Fruit fly (Drosophila melanogaster): Measurements from ENCODE around the gene CG45060.

DNA sequence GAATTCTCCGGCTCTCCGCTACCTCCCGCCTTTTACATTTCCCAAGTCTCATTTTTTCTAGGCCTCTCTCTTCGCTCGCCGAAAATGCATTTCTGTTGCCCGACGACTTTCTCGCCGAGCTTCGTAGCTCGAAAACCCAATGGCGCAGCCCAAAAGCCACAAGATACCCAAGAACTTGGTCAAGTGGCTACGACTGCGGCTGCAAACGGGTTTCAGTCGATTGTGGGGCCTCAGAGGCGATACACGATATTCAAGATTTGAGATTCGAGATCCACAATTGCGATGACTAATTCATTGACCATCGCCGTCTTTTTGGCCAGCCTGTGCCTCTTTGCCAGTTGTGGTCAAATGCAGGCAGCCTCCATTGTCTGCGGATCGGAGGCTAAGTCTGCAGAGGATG, 13.4 kb upstream of the CG45060 start, which contains the start of gene CG9689:
- TF ChIP-seq gcm2 (GFP tag; optimal IDR thresholded peaks at IDR 0.05): no peak
- TF ChIP-seq ato (GFP tag; IDR thresholded peaks at IDR 0.05; ENCODE audit: partially characterized antibody): no peak
- no peak for TF ChIP-seq bab2 (GFP tag; optimal IDR thresholded peaks at IDR 0.05)
- no peak for TF ChIP-seq CG5180 (GFP tag; optimal IDR thresholded peaks at IDR 0.05)
- TF ChIP-seq Fer2 (tag; optimal IDR thresholded peaks at IDR 0.05): no peak
- no peak for TF ChIP-seq seq (GFP tag; IDR thresholded peaks at IDR 0.05)
- no peak for TF ChIP-seq eve (GFP tag; optimal IDR thresholded peaks at IDR 0.05)
- no peak for TF ChIP-seq sens (GFP tag)

Measured in whole organism, embryonic.